Worm (Caenorhabditis elegans) whole organism, young adult: Measurements from ENCODE around the gene F07A11.4.

ENCODE experiments used
- B0019.2 ChIP-seq: fragments of 200-800 bp; sonication (Bioruptor generic); conservative IDR thresholded peaks from 2 replicates; pipeline ENCODE4 v1.3.6; 2022; ENCODE audit warnings: missing genetic modification reagents, missing genetic modification characterization, missing compliant biosample characterization
- B0035.1 ChIP-seq: sonication (generic microtip); optimal IDR thresholded peaks from 2 replicates; lab custom pipeline; 2016; ENCODE audit warnings: missing genetic modification characterization, mild to moderate bottlenecking, missing compliant biosample characterization, missing genotype, missing genetic modification reagents
- B0336.3 ChIP-seq: fragments of 200-800 bp; sonication (Bioruptor generic); IDR thresholded peaks from 2 replicates; pipeline ENCODE4 v1.3.6; 2022; ENCODE audit warnings: missing genetic modification characterization, missing compliant biosample characterization
- C06A6.2 ChIP-seq: fragments of 200-800 bp; sonication (Bioruptor generic); conservative IDR thresholded peaks from 2 replicates; pipeline ENCODE4 v1.3.6; 2022; ENCODE audit warnings: missing genetic modification characterization, missing compliant biosample characterization
- C17E4.6 ChIP-seq: fragments of 200-800 bp; sonication (Bioruptor generic); IDR thresholded peaks from 2 replicates; pipeline ENCODE4 v1.3.6; 2022; ENCODE audit warnings: missing genetic modification reagents, missing genetic modification characterization, missing compliant biosample characterization
- F22D6.2 ChIP-seq: sonication (generic microtip); optimal IDR thresholded peaks from 2 replicates; lab custom pipeline; 2016; ENCODE audit warnings: mild to moderate bottlenecking, missing genetic modification characterization, missing compliant biosample characterization
- F39B2.1 ChIP-seq: fragments of 200-800 bp; sonication (Bioruptor generic); IDR thresholded peaks from 2 replicates; pipeline ENCODE4 v1.3.6; 2022; ENCODE audit warnings: missing genetic modification reagents, missing genetic modification characterization, missing compliant biosample characterization
- F52B5.7 ChIP-seq: sonication (generic microtip); optimal IDR thresholded peaks from 2 replicates; lab custom pipeline; 2016; ENCODE audit warnings: mild to moderate bottlenecking, missing genetic modification characterization, missing compliant biosample characterization
- K11D2.4 ChIP-seq: fragments of 200-800 bp; sonication (Bioruptor generic); IDR thresholded peaks from 2 replicates; pipeline ENCODE4 v1.3.6; 2022; ENCODE audit warnings: missing genetic modification reagents, missing genetic modification characterization, missing compliant biosample characterization
- T07F8.4 ChIP-seq: sonication (generic microtip); optimal IDR thresholded peaks from 2 replicates; lab custom pipeline; 2016; ENCODE audit warnings: mild to moderate bottlenecking, missing genetic modification characterization, moderate library complexity, missing compliant biosample characterization
- Y67H2A.10 ChIP-seq: fragments of 200-800 bp; sonication (Bioruptor generic); conservative IDR thresholded peaks from 2 replicates; pipeline ENCODE4 v1.3.6; 2022; ENCODE audit warnings: missing genetic modification reagents, missing genetic modification characterization, missing compliant biosample characterization
- ZK185.1 ChIP-seq: sonication (generic microtip); optimal IDR thresholded peaks from 2 replicates; lab custom pipeline; 2016; ENCODE audit warnings: mild to moderate bottlenecking, missing genetic modification characterization, missing compliant biosample characterization; ENCODE audit not compliant: poor library complexity, severe bottlenecking
- akir-1 ChIP-seq: fragments of 200-800 bp; sonication (Bioruptor generic); optimal IDR thresholded peaks from 2 replicates; lab custom pipeline; 2018; ENCODE audit warnings: mild to moderate bottlenecking, missing genetic modification characterization, moderate library complexity, missing compliant biosample characterization
- attf-3 ChIP-seq: fragments of 200-800 bp; sonication (Bioruptor generic); conservative IDR thresholded peaks from 2 replicates; pipeline ENCODE4 v1.3.6; 2022; ENCODE audit warnings: missing genetic modification reagents, missing genetic modification characterization, missing compliant biosample characterization
- bed-2 ChIP-seq: fragments of 200-800 bp; sonication (Bioruptor generic); IDR thresholded peaks from 2 replicates; pipeline ENCODE4 v1.3.6; 2022; ENCODE audit warnings: missing genetic modification reagents, missing genetic modification characterization, missing compliant biosample characterization
- cebp-1 ChIP-seq, 2 experiments: fragments of 200-800 bp in 1 of 2; sonication (Bioruptor generic) in 1 of 2; sonication (generic microtip) in 1 of 2; IDR thresholded peaks in 1 of 2; optimal IDR thresholded peaks in 1 of 2; 2 replicates each; pipeline versions ENCODE4 v1.3.6 to Lab custom; 2017 to 2022; ENCODE audit warnings: missing compliant biosample characterization in 2 of 2, missing genetic modification characterization in 2 of 2, mild to moderate bottlenecking in 1 of 2, missing genetic modification reagents in 1 of 2, moderate library complexity in 1 of 2
- ceh-100 ChIP-seq: fragments of 200-800 bp; sonication (Bioruptor generic); IDR thresholded peaks from 2 replicates; pipeline ENCODE4 v1.3.6; 2022; ENCODE audit warnings: missing genetic modification reagents, missing genetic modification characterization, missing compliant biosample characterization
- ceh-40 ChIP-seq: fragments of 200-800 bp; sonication (Bioruptor generic); IDR thresholded peaks from 2 replicates; pipeline ENCODE4 v1.3.6; 2022; ENCODE audit warnings: missing genetic modification characterization, missing compliant biosample characterization
- ceh-91 ChIP-seq: fragments of 200-800 bp; sonication (Bioruptor generic); IDR thresholded peaks from 2 replicates; pipeline ENCODE4 v1.3.6; 2022; ENCODE audit warnings: missing genetic modification reagents, missing genetic modification characterization, missing compliant biosample characterization
- die-1 ChIP-seq: sonication (generic microtip); optimal IDR thresholded peaks from 2 replicates; lab custom pipeline; 2016; ENCODE audit warnings: missing genotype, mild to moderate bottlenecking, missing genetic modification characterization, missing compliant biosample characterization
- dox-1 ChIP-seq: fragments of 200-800 bp; sonication (Bioruptor generic); IDR thresholded peaks from 2 replicates; pipeline ENCODE4 v1.3.6; 2022; ENCODE audit warnings: missing genetic modification reagents, missing genetic modification characterization, missing compliant biosample characterization
- dpff-1 ChIP-seq: sonication (generic microtip); optimal IDR thresholded peaks from 2 replicates; lab custom pipeline; 2017; ENCODE audit warnings: mild to moderate bottlenecking, missing genetic modification characterization, missing compliant biosample characterization
- egl-18 ChIP-seq: fragments of 200-800 bp; sonication (Bioruptor generic); IDR thresholded peaks from 2 replicates; pipeline ENCODE4 v1.3.6; 2022; ENCODE audit warnings: missing genetic modification reagents, missing genetic modification characterization, missing compliant biosample characterization
- egrh-3 ChIP-seq: fragments of 200-800 bp; sonication (Bioruptor generic); IDR thresholded peaks from 2 replicates; pipeline ENCODE4 v1.3.6; 2022; ENCODE audit warnings: missing genetic modification reagents, missing genetic modification characterization, missing compliant biosample characterization
- ets-4 ChIP-seq: fragments of 200-800 bp; sonication (Bioruptor generic); optimal IDR thresholded peaks from 2 replicates; lab custom pipeline; 2018; ENCODE audit warnings: mild to moderate bottlenecking, missing genetic modification characterization, missing compliant biosample characterization
- fkh-3 ChIP-seq: sonication (generic microtip); optimal IDR thresholded peaks from 2 replicates; lab custom pipeline; 2016; ENCODE audit warnings: mild to moderate bottlenecking, missing genetic modification characterization, missing compliant biosample characterization
- gei-17 ChIP-seq: fragments of 200-800 bp; sonication (Bioruptor generic); optimal IDR thresholded peaks from 2 replicates; lab custom pipeline; 2018; ENCODE audit warnings: mild to moderate bottlenecking, missing genetic modification characterization, missing compliant biosample characterization
- hlh-12 ChIP-seq: sonication (generic microtip); optimal IDR thresholded peaks from 2 replicates; lab custom pipeline; 2016; ENCODE audit warnings: missing genetic modification characterization, missing compliant biosample characterization
- hlh-26 ChIP-seq: fragments of 200-800 bp; sonication (Bioruptor generic); conservative IDR thresholded peaks from 2 replicates; pipeline ENCODE4 v1.3.6; 2022; ENCODE audit warnings: missing genetic modification reagents, missing genetic modification characterization, missing compliant biosample characterization
- hmg-20 ChIP-seq: fragments of 200-800 bp; sonication (Bioruptor generic); IDR thresholded peaks from 2 replicates; pipeline ENCODE4 v1.3.6; 2022; ENCODE audit warnings: missing genetic modification reagents, missing genetic modification characterization, missing compliant biosample characterization
- hrde-1 ChIP-seq: sonication (generic microtip); optimal IDR thresholded peaks from 2 replicates; lab custom pipeline; 2016; ENCODE audit warnings: missing genetic modification characterization, mild to moderate bottlenecking, missing compliant biosample characterization, moderate library complexity, missing genotype, missing genetic modification reagents, borderline replicate concordance
- let-607 ChIP-seq, 2 experiments: fragments of 200-800 bp in 1 of 2; sonication (Bioruptor generic) in 1 of 2; sonication (generic microtip) in 1 of 2; optimal IDR thresholded peaks; 2 replicates each; lab custom pipeline; 2016 to 2018; ENCODE audit warnings: mild to moderate bottlenecking in 2 of 2, missing compliant biosample characterization in 2 of 2, missing genetic modification characterization in 2 of 2, moderate library complexity in 2 of 2, missing genotype in 1 of 2
- lin-26 ChIP-seq: fragments of 200-800 bp; sonication (Bioruptor generic); IDR thresholded peaks from 2 replicates; pipeline ENCODE4 v1.3.6; 2022; ENCODE audit warnings: missing genetic modification reagents, missing genetic modification characterization, missing compliant biosample characterization
- lin-35 ChIP-seq, 3 experiments: fragments of 150-350 bp in 2 of 3; sonication (generic microtip) in 1 of 3; optimal IDR thresholded peaks; 2 replicates each; lab custom pipeline; 2014 to 2018; ENCODE audit warnings: missing biosample characterization in 3 of 3, missing genetic modification characterization in 3 of 3, missing genetic modification reagents in 3 of 3
- lin-40 ChIP-seq: sonication (generic microtip); optimal IDR thresholded peaks from 2 replicates; lab custom pipeline; 2016; ENCODE audit warnings: missing genetic modification characterization, mild to moderate bottlenecking, missing compliant biosample characterization, missing genotype, missing genetic modification reagents
- lin-54 ChIP-seq: fragments of 200-800 bp; sonication (Bioruptor generic); optimal IDR thresholded peaks from 2 replicates; lab custom pipeline; 2018; ENCODE audit warnings: mild to moderate bottlenecking, missing genetic modification characterization, missing compliant biosample characterization
- nfya-2 ChIP-seq: fragments of 200-800 bp; sonication (Bioruptor generic); IDR thresholded peaks from 2 replicates; pipeline ENCODE4 v1.3.6; 2022; ENCODE audit warnings: missing genetic modification reagents, missing genetic modification characterization, missing compliant biosample characterization
- nhr-120 ChIP-seq: fragments of 200-800 bp; sonication (Bioruptor generic); IDR thresholded peaks from 2 replicates; pipeline ENCODE4 v1.3.6; 2022; ENCODE audit warnings: missing genetic modification characterization, missing compliant biosample characterization
- pbrm-1 ChIP-seq: fragments of 200-800 bp; sonication (Bioruptor generic); IDR thresholded peaks from 2 replicates; pipeline ENCODE4 v1.3.6; 2022; ENCODE audit warnings: missing genetic modification reagents, missing genetic modification characterization, missing compliant biosample characterization
- rcor-1 ChIP-seq: fragments of 200-800 bp; sonication (Bioruptor generic); IDR thresholded peaks from 2 replicates; pipeline ENCODE4 v1.3.6; 2022; ENCODE audit warnings: missing genetic modification reagents, missing genetic modification characterization, missing compliant biosample characterization
- snpc-1.1 ChIP-seq: sonication (generic microtip); optimal IDR thresholded peaks from 2 replicates; lab custom pipeline; 2017; ENCODE audit warnings: missing genetic modification characterization, mild to moderate bottlenecking, missing compliant biosample characterization, antibody characterized with exemption, moderate library complexity, missing genotype, missing genetic modification reagents; ENCODE audit not compliant: insufficient read depth
- snpc-3.4 ChIP-seq: sonication (generic microtip); optimal IDR thresholded peaks from 2 replicates; lab custom pipeline; 2017; ENCODE audit warnings: missing genetic modification characterization, mild to moderate bottlenecking, missing compliant biosample characterization, antibody characterized with exemption, moderate library complexity, missing genotype, missing genetic modification reagents
- unc-130 ChIP-seq: sonication (generic microtip); optimal IDR thresholded peaks from 2 replicates; lab custom pipeline; 2016; ENCODE audit warnings: missing genetic modification reagents, missing genetic modification characterization, missing compliant biosample characterization
- unc-62 ChIP-seq: fragments of 150-350 bp; optimal IDR thresholded peaks from 2 replicates; lab custom pipeline; 2014; ENCODE audit warnings: missing biosample characterization, missing genetic modification reagents, missing genetic modification characterization
- ztf-22 ChIP-seq: fragments of 200-800 bp; sonication (Bioruptor generic); optimal IDR thresholded peaks from 2 replicates; lab custom pipeline; 2018; ENCODE audit warnings: mild to moderate bottlenecking, missing genetic modification characterization, moderate library complexity, missing compliant biosample characterization
- ztf-6 ChIP-seq: fragments of 200-800 bp; sonication (Bioruptor generic); IDR thresholded peaks from 2 replicates; pipeline ENCODE4 v1.3.6; 2022; ENCODE audit warnings: missing genetic modification reagents, missing genetic modification characterization, missing compliant biosample characterization

F07A11.4 gene

DNA sequence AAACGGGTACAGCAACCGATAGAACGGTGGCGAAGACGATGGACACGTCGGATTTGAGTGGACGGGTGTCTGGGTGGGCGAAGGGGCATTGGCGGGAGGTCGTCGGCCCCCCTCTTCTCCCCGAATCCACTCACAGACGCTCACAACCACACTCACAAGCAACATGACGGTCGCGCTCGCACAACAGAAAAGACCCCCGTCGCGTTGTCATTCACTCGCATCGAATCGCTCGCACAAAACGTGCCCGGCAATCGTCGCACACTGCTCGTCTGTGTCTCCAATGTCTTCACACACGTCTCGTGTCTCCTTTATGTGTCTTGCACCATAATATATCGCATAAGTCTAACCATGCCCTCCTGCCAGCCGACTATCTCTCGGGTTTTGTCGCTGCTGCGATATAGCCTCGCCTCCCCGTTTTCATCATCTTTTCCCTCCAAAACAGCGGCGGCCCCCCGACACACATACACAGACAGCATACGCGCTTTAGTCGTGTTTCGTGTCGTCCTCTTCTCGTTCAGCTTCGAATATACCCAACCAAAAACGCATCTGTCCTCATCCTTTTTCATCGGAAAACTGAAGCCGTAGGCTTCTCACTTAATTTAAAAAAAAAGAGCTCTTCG, 33.4 kb downstream of the F07A11.4 start:
- TF ChIP-seq C06A6.2 (GFP tag; lab: Robert Waterston, UW) (peak; percentile 76), snpc-3.4 (tag; lab: Kevin White, UChicago) (peak; percentile 7), lin-26 (GFP tag; lab: Robert Waterston, UW) (peak; percentile 63; the same call in 1 of the 2 replicates), hrde-1 (tag; lab: Kevin White, UChicago) (no peak), T07F8.4 (tag; lab: Kevin White, UChicago) (no peak), ceh-91 (GFP tag; lab: Robert Waterston, UW) (0 out of 2 replicates have a peak, but pooled peaks have one; percentile 36), egl-18 (GFP tag; lab: Robert Waterston, UW) (no peak), C17E4.6 (no peak), B0035.1 (tag; lab: Kevin White, UChicago) (peak; percentile 37), F52B5.7 (tag; lab: Kevin White, UChicago) (peak; percentile 23), lin-40 (tag; lab: Kevin White, UChicago) (peak; percentile 87), hmg-20 (GFP tag; lab: Robert Waterston, UW) (no peak), gei-17 (peak; percentile 70), egrh-3 (GFP tag; lab: Robert Waterston, UW) (peak; percentile 81; the same call in 1 of the 2 replicates), akir-1 (GFP tag; lab: Kevin White, UChicago) (peak; percentile 5), Y67H2A.10 (GFP tag; lab: Robert Waterston, UW) (no peak), attf-3 (GFP tag; lab: Robert Waterston, UW) (0 out of 2 replicates have a peak, but pooled peaks have one; percentile 41), pbrm-1 (GFP tag; lab: Robert Waterston, UW) (peak; percentile 79; the same call in 1 of the 2 replicates), die-1 (peak; percentile 39), cebp-1 (GFP tag; IDR thresholded peaks at IDR 0.05; lab: Robert Waterston, UW) (peak; percentile 78), cebp-1 (tag; optimal IDR thresholded peaks at IDR 0.05; lab: Kevin White, UChicago) (peak; percentile 93), nhr-120 (GFP tag; lab: Robert Waterston, UW) (no peak), nfya-2 (GFP tag; lab: Robert Waterston, UW) (no peak), lin-54 (peak; percentile 50), fkh-3 (tag; lab: Kevin White, UChicago) (no peak), ceh-100 (GFP tag; lab: Robert Waterston, UW) (no peak), ZK185.1 (peak; percentile 60), F22D6.2 (peak; percentile 31), ceh-40 (GFP tag; lab: Robert Waterston, UW) (no peak), let-607 (tag; optimal IDR thresholded peaks at IDR 0.05; lab: Kevin White, UChicago) (peak; percentile 87 to 89), dox-1 (peak; percentile 91), B0019.2 (GFP tag; lab: Robert Waterston, UW) (no peak), K11D2.4 (GFP tag; lab: Robert Waterston, UW) (peak; percentile 82), rcor-1 (GFP tag; lab: Robert Waterston, UW) (peak; percentile 63; the same call in 1 of the 2 replicates), unc-130 (GFP tag; lab: Kevin White, UChicago) (no peak), bed-2 (GFP tag; lab: Robert Waterston, UW) (no peak; the same call in 1 of the 2 replicates), ztf-22 (peak; percentile 67), dpff-1 (tag; lab: Kevin White, UChicago) (no peak), hlh-12 (tag; lab: Kevin White, UChicago) (no peak), F39B2.1 (no peak), lin-35 (GFP tag; optimal IDR thresholded peaks at IDR 0.05; lab: Kevin White, UChicago) (peak in 1 of 3 experiments; percentile 50), hlh-26 (no peak), unc-62 (GFP tag; lab: Kevin White, UChicago) (peak; percentile 38), B0336.3 (GFP tag; lab: Robert Waterston, UW) (peak; percentile 75; the same call in 1 of the 2 replicates), ets-4 (GFP tag; lab: Kevin White, UChicago) (no peak), snpc-1.1 (peak; percentile 7), ztf-6 (GFP tag; lab: Robert Waterston, UW) (no peak)
